Worm (Caenorhabditis elegans): Measurements from ENCODE around the gene T26C5.4.

T26C5.4 gene

ce11 chrII:9261931-9262562 is 11.7 kb upstream of the T26C5.4 start, which contains the start of gene aqp-2:
Gene aqp-2, minus strand, starts transcription at chrII:9261981.
- TF ChIP-seq ccch-3 (GFP tag; optimal IDR thresholded peaks at IDR 0.05) (no peak), zfh-2 (GFP tag; conservative IDR thresholded peaks at IDR 0.05) (0 out of 2 replicates have a peak, but pooled peaks have one; percentile 28)

DNA sequence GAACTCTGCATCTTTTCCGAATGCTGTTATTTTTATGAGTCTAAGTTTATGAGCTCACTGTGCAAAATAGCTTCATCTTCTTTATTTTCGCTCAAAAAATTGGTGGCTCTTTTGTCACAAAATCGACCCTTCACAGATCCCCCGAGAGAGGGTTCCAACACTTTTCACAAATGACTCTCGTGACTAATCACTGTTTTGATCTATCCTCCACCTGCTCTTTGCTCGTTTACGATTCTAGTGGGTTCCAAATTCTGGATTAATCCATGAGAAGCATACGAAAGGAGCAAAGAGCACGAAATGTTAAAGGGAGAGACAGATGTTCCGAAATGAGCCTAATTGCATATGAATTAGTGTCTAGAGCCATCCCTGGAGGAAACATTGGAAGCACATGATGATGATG is 11.1 kb upstream of the T26C5.4 start:
- TF ChIP-seq ama-1 (optimal IDR thresholded peaks at IDR 0.05) (no peak), ama-1 (GFP tag; optimal IDR thresholded peaks at IDR 0.05) (no peak), nfya-1 (tag; optimal IDR thresholded peaks at IDR 0.05; ENCODE audit: borderline replicate concordance, insufficient read depth) (no peak), Y53F4B.3 (GFP tag; IDR thresholded peaks at IDR 0.05) (no peak)

ce11 chrII:9260026-9260425 is 9.7 kb upstream of the T26C5.4 start:
- TF ChIP-seq tbx-9 (tag; optimal IDR thresholded peaks at IDR 0.05; ENCODE audit: borderline replicate concordance) (no peak), xnd-1 (tag; optimal IDR thresholded peaks at IDR 0.05) (no peak), F57C9.4 (tag; optimal IDR thresholded peaks at IDR 0.05) (no peak), hlh-26 (GFP tag; conservative IDR thresholded peaks at IDR 0.05) (no peak), lir-1 (GFP tag; conservative IDR thresholded peaks at IDR 0.05) (no peak), hlh-12 (tag; optimal IDR thresholded peaks at IDR 0.05) (no peak), dpl-1 (GFP tag; optimal IDR thresholded peaks at IDR 0.05) (no peak), B0261.1 (tag; optimal IDR thresholded peaks at IDR 0.05) (no peak), zim-3 (tag; optimal IDR thresholded peaks at IDR 0.05) (no peak), Y95B8A.8 (GFP tag; IDR thresholded peaks at IDR 0.05) (no peak), ztf-3 (GFP tag; optimal IDR thresholded peaks at IDR 0.05) (no peak), ztf-26 (tag; optimal IDR thresholded peaks at IDR 0.05) (no peak), hmg-20 (GFP tag; IDR thresholded peaks at IDR 0.05) (no peak)

ce11 chrII:9258566-9258965 is 8.2 kb upstream of the T26C5.4 start:
- TF ChIP-seq Y79H2A.3 (GFP tag; conservative IDR thresholded peaks at IDR 0.05) = no peak
- TF ChIP-seq snpc-3.4 (tag; optimal IDR thresholded peaks at IDR 0.05) = no peak
- TF ChIP-seq tbp1 (GFP tag; optimal IDR thresholded peaks at IDR 0.05) = no peak
- no peak for TF ChIP-seq nfyb-1 (GFP tag; IDR thresholded peaks at IDR 0.05)
- no peak for TF ChIP-seq C06A6.2 (GFP tag; conservative IDR thresholded peaks at IDR 0.05)
- TF ChIP-seq F55B11.4 (tag; optimal IDR thresholded peaks at IDR 0.05; ENCODE audit: borderline replicate concordance, insufficient read depth) = no peak
- TF ChIP-seq somi-1 (GFP tag; optimal IDR thresholded peaks at IDR 0.05) = no peak
- TF ChIP-seq egl-44 (GFP tag; IDR thresholded peaks at IDR 0.05) = no peak

ce11 chrII:9258034-9258556 is 7.8 kb upstream of the T26C5.4 start:
- TF ChIP-seq unc-62 (GFP tag; optimal IDR thresholded peaks at IDR 0.05) = no peak
- TF ChIP-seq ceh-79 (tag; optimal IDR thresholded peaks at IDR 0.05) = no peak
- no peak for TF ChIP-seq ceh-91 (GFP tag; IDR thresholded peaks at IDR 0.05)
- TF ChIP-seq rec-8 (tag; optimal IDR thresholded peaks at IDR 0.05) = no peak
- no peak for TF ChIP-seq xnd-1 (tag; optimal IDR thresholded peaks at IDR 0.05)
- no peak for TF ChIP-seq cebp-1 (GFP tag; IDR thresholded peaks at IDR 0.05)
- TF ChIP-seq cebp-1 (tag; optimal IDR thresholded peaks at IDR 0.05) = no peak
- TF ChIP-seq ztf-3 (GFP tag; optimal IDR thresholded peaks at IDR 0.05) = no peak
- no peak for TF ChIP-seq K12H6.12 (tag; optimal IDR thresholded peaks at IDR 0.05)
- TF ChIP-seq athp-1 (tag; optimal IDR thresholded peaks at IDR 0.05) = no peak
- no peak for TF ChIP-seq snpc-4 (GFP tag; optimal IDR thresholded peaks at IDR 0.05)
- no peak for TF ChIP-seq snpc-4 (tag; optimal IDR thresholded peaks at IDR 0.05)
- TF ChIP-seq nhr-179 (tag; optimal IDR thresholded peaks at IDR 0.05) = no peak
